Worm (Caenorhabditis elegans): ENCODE measurements around the gene sel-12.

The sel-12 gene

ce11 chrX:952557-953083 lies 37.0 kb downstream of the sel-12 start:
- peak; percentile 2 for TF ChIP-seq tbx-2 (tag; optimal IDR thresholded peaks at IDR 0.05)
- peak in 1 of 3 experiments; percentile 16 for TF ChIP-seq ceh-82 (tag; optimal IDR thresholded peaks at IDR 0.05)
- TF ChIP-seq nhr-71 (tag; optimal IDR thresholded peaks at IDR 0.05) = peak; percentile 26
- TF ChIP-seq ceh-90 (tag; optimal IDR thresholded peaks at IDR 0.05) = no peak
- TF ChIP-seq sox-4 (tag; optimal IDR thresholded peaks at IDR 0.05) = no peak
- TF ChIP-seq lin-14 (GFP tag; optimal IDR thresholded peaks at IDR 0.05) = peak; percentile 78
- TF ChIP-seq lin-35 (GFP tag; optimal IDR thresholded peaks at IDR 0.05) = peak in 1 of 2 experiments; percentile 1
- no peak for TF ChIP-seq lin-39 (tag; optimal IDR thresholded peaks at IDR 0.05)
- peak; percentile 23 for TF ChIP-seq unc-86 (tag; optimal IDR thresholded peaks at IDR 0.05)
- TF ChIP-seq Y116A8C.19 (tag; optimal IDR thresholded peaks at IDR 0.05; ENCODE audit: borderline replicate concordance) = no peak
- TF ChIP-seq nhr-84 (tag; optimal IDR thresholded peaks at IDR 0.05) = no peak
- TF ChIP-seq nhr-47 (tag; optimal IDR thresholded peaks at IDR 0.05) = peak; percentile 19

DNA sequence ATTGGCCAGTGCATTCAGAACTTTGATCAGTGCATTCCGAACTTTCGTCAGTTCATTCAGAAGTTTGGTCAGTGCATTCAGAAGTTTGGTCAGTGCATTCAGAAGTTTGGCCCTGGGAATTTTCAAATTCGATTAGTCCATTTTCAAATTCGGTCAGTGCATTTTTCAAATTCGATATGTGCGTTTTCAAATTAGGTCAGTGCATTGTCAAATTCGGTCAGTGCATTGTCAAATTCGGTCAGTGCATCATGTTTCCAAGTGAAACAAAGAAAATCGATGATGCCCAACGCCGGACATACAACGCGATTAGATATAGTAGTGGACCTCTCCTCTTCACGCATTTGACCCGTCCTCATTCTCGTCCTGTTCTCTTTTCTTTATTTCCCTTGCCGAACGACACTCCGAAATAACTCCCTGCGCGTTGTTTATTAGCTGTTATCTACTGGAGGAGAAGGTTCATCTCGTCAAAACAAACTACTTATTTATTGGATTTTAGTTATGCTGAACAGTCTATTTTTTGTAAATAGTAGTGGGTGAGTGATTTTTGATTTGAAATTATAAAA lies 38.9 kb downstream of the sel-12 start, which contains the start of gene apm-3:
apm-3 (plus strand) TSS at position 477 of the 563 bp plus-strand sequence.
- TF ChIP-seq nhr-47 (tag; optimal IDR thresholded peaks at IDR 0.05) (peak; percentile 44), F16B12.6 (tag; optimal IDR thresholded peaks at IDR 0.05) (peak; percentile 22), mep-1 (tag; optimal IDR thresholded peaks at IDR 0.05) (peak; percentile 33), nhr-71 (tag; optimal IDR thresholded peaks at IDR 0.05) (peak; percentile 9), jun-1 (tag; optimal IDR thresholded peaks at IDR 0.05) (peak; percentile 8), nhr-20 (tag; optimal IDR thresholded peaks at IDR 0.05) (no peak), unc-130 (tag; optimal IDR thresholded peaks at IDR 0.05) (peak; percentile 47), elt-3 (tag; optimal IDR thresholded peaks at IDR 0.05) (peak in 1 of 6 experiments; percentile 20), efl-1 (optimal IDR thresholded peaks at IDR 0.05) (peak in 1 of 2 experiments; percentile 11), efl-1 (GFP tag; optimal IDR thresholded peaks at IDR 0.05 in 1 of 2) (peak in 1 of 2 experiments; percentile 91), lin-14 (GFP tag; optimal IDR thresholded peaks at IDR 0.05) (peak; percentile 77), swsn-7 (tag; optimal IDR thresholded peaks at IDR 0.05) (peak; percentile 17), nhr-85 (tag) (no peak), ets-5 (GFP tag; IDR thresholded peaks at IDR 0.05) (no peak), lsy-2 (tag; optimal IDR thresholded peaks at IDR 0.05) (peak; percentile 20 to 49), sox-4 (tag; optimal IDR thresholded peaks at IDR 0.05) (no peak), irx-1 (tag; optimal IDR thresholded peaks at IDR 0.05) (no peak), lin-35 (GFP tag; optimal IDR thresholded peaks at IDR 0.05) (peak; percentile 19 to 41), rnt-1 (tag; optimal IDR thresholded peaks at IDR 0.05) (peak; percentile 21), tbx-2 (tag; optimal IDR thresholded peaks at IDR 0.05) (peak; percentile 10), blmp-1 (tag; optimal IDR thresholded peaks at IDR 0.05) (peak; percentile 38), dpl-1 (GFP tag; optimal IDR thresholded peaks at IDR 0.05) (peak in 1 of 3 experiments; percentile 31), ceh-82 (tag; optimal IDR thresholded peaks at IDR 0.05) (peak in 2 of 3 experiments; percentile 10 to 40), aha-1 (tag; optimal IDR thresholded peaks at IDR 0.05) (no peak), nhr-76 (tag; optimal IDR thresholded peaks at IDR 0.05) (no peak), lin-13 (GFP tag; optimal IDR thresholded peaks at IDR 0.05) (peak; percentile 16), isw-1 (GFP tag; IDR thresholded peaks at IDR 0.05) (no peak), snu-23 (GFP tag; optimal IDR thresholded peaks at IDR 0.05) (peak; percentile 49), mdl-1 (tag; optimal IDR thresholded peaks at IDR 0.05) (no peak)

ce11 chrX:957581-957980 lies 41.9 kb downstream of the sel-12 start, which contains the start of gene chil-10:
Gene chil-10 (plus strand): TSS chrX:957881.
- TF ChIP-seq fkh-4 (tag; optimal IDR thresholded peaks at IDR 0.05; ENCODE audit: borderline replicate concordance) (no peak), ceh-63 (GFP tag; optimal IDR thresholded peaks at IDR 0.05) (no peak), ztf-4 (tag; optimal IDR thresholded peaks at IDR 0.05) (no peak), sup-37 (GFP tag; optimal IDR thresholded peaks at IDR 0.05) (no peak), fkh-10 (GFP tag; optimal IDR thresholded peaks at IDR 0.05) (no peak), lin-15B (tag; optimal IDR thresholded peaks at IDR 0.05) (no peak), dpl-1 (GFP tag; optimal IDR thresholded peaks at IDR 0.05) (no peak), snpc-4 (tag; optimal IDR thresholded peaks at IDR 0.05) (no peak), nhr-84 (tag; optimal IDR thresholded peaks at IDR 0.05) (no peak), ces-1 (GFP tag; optimal IDR thresholded peaks at IDR 0.05) (no peak), jun-1 (tag; optimal IDR thresholded peaks at IDR 0.05) (no peak), lin-14 (GFP tag; optimal IDR thresholded peaks at IDR 0.05) (no peak), skn-1 (tag; optimal IDR thresholded peaks at IDR 0.05) (no peak), pax-3 (tag; optimal IDR thresholded peaks at IDR 0.05) (no peak), xbp-1 (tag; optimal IDR thresholded peaks at IDR 0.05) (no peak)
